Fruit fly (Drosophila melanogaster) whole organism, embryonic: Measurements from ENCODE around the gene Zwilch.

Experiments
- Ada2b ChIP-seq: fragments of 200-800 bp; sonication (Bioruptor generic); IDR thresholded peaks from 2 replicates; pipeline ENCODE4 v1.3.6; 2022; ENCODE audit warnings: missing biosample characterization, missing genetic modification characterization
- B-H2 ChIP-seq: fragments of 200-800 bp; sonication (Bioruptor generic); optimal IDR thresholded peaks from 2 replicates; lab custom pipeline; 2018; ENCODE audit warnings: missing biosample characterization, mild to moderate bottlenecking, missing genetic modification characterization
- CG1024 ChIP-seq: fragments of 200-800 bp; sonication (Bioruptor generic); IDR thresholded peaks from 2 replicates; pipeline ENCODE4 v1.3.6; 2022; ENCODE audit warnings: missing biosample characterization, missing genetic modification characterization
- CG10431 ChIP-seq: fragments of 200-800 bp; sonication (Bioruptor generic); optimal IDR thresholded peaks from 3 replicates; lab custom pipeline; 2018; ENCODE audit warnings: missing biosample characterization, mild to moderate bottlenecking, missing genetic modification characterization
- CG10959 ChIP-seq: fragments of 200-800 bp; sonication (Bioruptor generic); IDR thresholded peaks from 2 replicates; pipeline ENCODE4 v1.3.6; 2022; ENCODE audit warnings: missing biosample characterization, missing genetic modification characterization
- CG13287 ChIP-seq: fragments of 200-800 bp; sonication (Bioruptor generic); IDR thresholded peaks from 2 replicates; pipeline ENCODE4 v1.3.6; 2022; ENCODE audit warnings: missing biosample characterization, missing genetic modification characterization; ENCODE audit not compliant: partially characterized antibody
- CG1603 ChIP-seq: fragments of 200-800 bp; sonication (Bioruptor generic); optimal IDR thresholded peaks from 2 replicates; lab custom pipeline; 2019; ENCODE audit warnings: missing biosample characterization, mild to moderate bottlenecking, missing genetic modification characterization, moderate library complexity
- CG2129 ChIP-seq: fragments of 200-800 bp; sonication (Bioruptor generic); IDR thresholded peaks from 2 replicates; pipeline ENCODE4 v1.3.6; 2022; ENCODE audit warnings: missing biosample characterization, missing genetic modification characterization; ENCODE audit not compliant: partially characterized antibody
- CG2202 ChIP-seq: fragments of 200-800 bp; sonication (Bioruptor generic); optimal IDR thresholded peaks from 2 replicates; lab custom pipeline; 2018; ENCODE audit warnings: missing biosample characterization, mild to moderate bottlenecking, missing genetic modification characterization
- CG3726 ChIP-seq: fragments of 200-800 bp; sonication (Bioruptor generic); IDR thresholded peaks from 3 replicates; pipeline ENCODE4, ENCODE4 v1.3.6; 2022; ENCODE audit warnings: missing biosample characterization, missing genetic modification characterization
- CG4328 ChIP-seq: fragments of 200-800 bp; sonication (Bioruptor generic); optimal IDR thresholded peaks from 3 replicates; lab custom pipeline; 2017; ENCODE audit warnings: missing biosample characterization, missing genetic modification reagents, missing genetic modification characterization
- CG43689 ChIP-seq: fragments of 200-800 bp; sonication (Bioruptor generic); IDR thresholded peaks from 2 replicates; pipeline ENCODE4 v1.3.6; 2022; ENCODE audit warnings: missing biosample characterization, missing genetic modification characterization
- CG8359 ChIP-seq: fragments of 200-800 bp; sonication (Bioruptor generic); optimal IDR thresholded peaks from 2 replicates; lab custom pipeline; 2017; ENCODE audit warnings: missing biosample characterization, mild to moderate bottlenecking, missing genetic modification characterization, borderline replicate concordance
- CG9215 ChIP-seq: fragments of 200-800 bp; sonication (Bioruptor generic); IDR thresholded peaks from 2 replicates; pipeline ENCODE4 v1.3.6; 2022; ENCODE audit warnings: missing biosample characterization, missing genetic modification characterization
- E2f1 ChIP-seq: fragments of 200-800 bp; sonication (Bioruptor generic); IDR thresholded peaks from 2 replicates; pipeline ENCODE4 v1.3.6; 2022; ENCODE audit warnings: missing biosample characterization, missing genetic modification characterization
- Eip74EF ChIP-seq, 2 experiments: fragments of 200-800 bp in 1 of 2; fragments of >200 bp in 1 of 2; sonication (Bioruptor generic) in 1 of 2; optimal IDR thresholded peaks; 2 replicates each; lab custom pipeline; 2017 to 2019; ENCODE audit warnings: missing biosample characterization in 2 of 2, missing genetic modification characterization in 2 of 2, mild to moderate bottlenecking in 1 of 2, moderate library complexity in 1 of 2
- Elba2 ChIP-seq: fragments of 200-800 bp; sonication (Bioruptor generic); optimal IDR thresholded peaks from 3 replicates; lab custom pipeline; 2016; ENCODE audit warnings: missing biosample characterization, missing genetic modification characterization
- Fer2 ChIP-seq: fragments of 200-800 bp; sonication (Bioruptor generic); optimal IDR thresholded peaks from 2 replicates; lab custom pipeline; 2018; ENCODE audit warnings: missing biosample characterization, mild to moderate bottlenecking, missing genetic modification characterization, moderate library complexity
- Hmx ChIP-seq: fragments of 200-800 bp; sonication (Bioruptor generic); optimal IDR thresholded peaks from 2 replicates; lab custom pipeline; 2016; ENCODE audit warnings: missing biosample characterization, missing genetic modification characterization
- Hr3 ChIP-seq: fragments of 200-800 bp; sonication (Bioruptor generic); optimal IDR thresholded peaks from 3 replicates; lab custom pipeline; 2016; ENCODE audit warnings: missing biosample characterization, missing genetic modification characterization
- Lim3 ChIP-seq: fragments of 200-800 bp; sonication (Bioruptor generic); IDR thresholded peaks from 2 replicates; pipeline ENCODE4 v1.3.6; 2022; ENCODE audit warnings: missing biosample characterization, missing genetic modification characterization
- MBD-R2 ChIP-seq: fragments of 200-800 bp; sonication (Bioruptor generic); IDR thresholded peaks from 2 replicates; pipeline ENCODE4 v1.3.6; 2022; ENCODE audit warnings: missing biosample characterization, missing genetic modification characterization
- Mrtf ChIP-seq: fragments of 200-800 bp; sonication (Bioruptor generic); IDR thresholded peaks from 3 replicates; pipeline ENCODE4 v1.3.6; 2022; ENCODE audit warnings: missing biosample characterization, missing genetic modification characterization
- Nf-YC ChIP-seq: fragments of 200-800 bp; optimal IDR thresholded peaks from 3 replicates; lab custom pipeline; 2019; ENCODE audit warnings: missing biosample characterization, mild to moderate bottlenecking, missing genetic modification characterization, moderate library complexity
- NfI ChIP-seq: fragments of 200-800 bp; sonication (Bioruptor generic); optimal IDR thresholded peaks from 3 replicates; lab custom pipeline; 2018; ENCODE audit warnings: missing biosample characterization, mild to moderate bottlenecking, missing genetic modification characterization, moderate library complexity
- Ravus ChIP-seq: fragments of 200-800 bp; sonication (Bioruptor generic); IDR thresholded peaks from 2 replicates; pipeline ENCODE4 v1.3.6; 2022; ENCODE audit warnings: missing biosample characterization, missing genetic modification characterization
- Sox102F ChIP-seq: fragments of 200-800 bp; sonication (Bioruptor generic); optimal IDR thresholded peaks from 2 replicates; lab custom pipeline; 2018; ENCODE audit warnings: missing biosample characterization, mild to moderate bottlenecking, missing genetic modification characterization, moderate library complexity
- Sry-β ChIP-seq: fragments of 200-800 bp; sonication (Bioruptor generic); optimal IDR thresholded peaks from 2 replicates; lab custom pipeline; 2018; ENCODE audit warnings: missing biosample characterization, mild to moderate bottlenecking, missing genetic modification characterization, moderate library complexity
- Ssrp ChIP-seq: fragments of 200-800 bp; sonication (Bioruptor generic); optimal IDR thresholded peaks from 2 replicates; lab custom pipeline; 2018; ENCODE audit warnings: missing biosample characterization, mild to moderate bottlenecking, missing genetic modification characterization, moderate library complexity
- Stat92E ChIP-seq, 3 experiments: fragments of >200 bp in 2 of 3; fragments of 200-800 bp in 1 of 3; sonication (Bioruptor generic) in 1 of 3; optimal IDR thresholded peaks; 2 replicates each; lab custom pipeline; 2017 to 2019; ENCODE audit warnings: missing biosample characterization in 3 of 3, missing genetic modification characterization in 3 of 3, mild to moderate bottlenecking in 1 of 3, moderate library complexity in 1 of 3
- ash1 ChIP-seq: fragments of 200-800 bp; sonication (Bioruptor generic); optimal IDR thresholded peaks from 2 replicates; lab custom pipeline; 2018; ENCODE audit warnings: missing biosample characterization, mild to moderate bottlenecking, missing genetic modification characterization
- az2 ChIP-seq: fragments of 200-800 bp; sonication (Bioruptor generic); optimal IDR thresholded peaks from 3 replicates; lab custom pipeline; 2016; ENCODE audit warnings: missing biosample characterization, missing genetic modification characterization
- chinmo ChIP-seq: fragments of 200-800 bp; sonication (Bioruptor generic); IDR thresholded peaks from 4 replicates; pipeline ENCODE4 v1.3.6; 2022; ENCODE audit warnings: missing biosample characterization, missing genetic modification characterization; ENCODE audit not compliant: partially characterized antibody
- da ChIP-seq: fragments of 200-800 bp; sonication (Bioruptor generic); optimal IDR thresholded peaks from 2 replicates; lab custom pipeline; 2016; ENCODE audit warnings: missing biosample characterization, missing genetic modification characterization
- eve ChIP-seq, 2 experiments: fragments of >200 bp; optimal IDR thresholded peaks; 2 replicates each; lab custom pipeline; 2017; ENCODE audit warnings: missing biosample characterization in 2 of 2, missing genetic modification characterization in 2 of 2
- gem ChIP-seq: fragments of 200-800 bp; sonication (Bioruptor generic); optimal IDR thresholded peaks from 2 replicates; lab custom pipeline; 2019; ENCODE audit warnings: missing biosample characterization, mild to moderate bottlenecking, missing genetic modification characterization, moderate library complexity
- hth ChIP-seq: fragments of >200 bp; optimal IDR thresholded peaks from 2 replicates; lab custom pipeline; 2017; ENCODE audit warnings: inconsistent platforms
- mirr ChIP-seq: fragments of 200-800 bp; sonication (Bioruptor generic); optimal IDR thresholded peaks from 3 replicates; lab custom pipeline; 2018; ENCODE audit warnings: missing biosample characterization, mild to moderate bottlenecking, missing genetic modification characterization
- otp ChIP-seq: fragments of 200-800 bp; sonication (Bioruptor generic); IDR thresholded peaks from 3 replicates; pipeline ENCODE4, ENCODE4 v1.3.6; 2022; ENCODE audit warnings: missing biosample characterization, missing genetic modification characterization
- phol ChIP-seq: fragments of 200-800 bp; sonication (Bioruptor generic); optimal IDR thresholded peaks from 3 replicates; lab custom pipeline; 2018; ENCODE audit warnings: missing biosample characterization, mild to moderate bottlenecking, missing genetic modification characterization, moderate library complexity
- pros ChIP-seq: fragments of 200-800 bp; sonication (Bioruptor generic); optimal IDR thresholded peaks from 3 replicates; lab custom pipeline; 2019; ENCODE audit warnings: missing biosample characterization, mild to moderate bottlenecking, missing genetic modification characterization, moderate library complexity
- salm ChIP-seq: fragments of 200-800 bp; sonication (Bioruptor generic); optimal IDR thresholded peaks from 2 replicates; lab custom pipeline; 2018; ENCODE audit warnings: missing biosample characterization, mild to moderate bottlenecking, missing genetic modification characterization
- sens-2 ChIP-seq: fragments of 200-800 bp; sonication (Bioruptor generic); IDR thresholded peaks from 2 replicates; pipeline ENCODE4 v1.3.6; 2022; ENCODE audit warnings: missing biosample characterization, missing genetic modification characterization
- slou ChIP-seq: fragments of 200-800 bp; sonication (Bioruptor generic); optimal IDR thresholded peaks from 3 replicates; lab custom pipeline; 2016; ENCODE audit warnings: missing biosample characterization, missing genetic modification characterization
- tin ChIP-seq: fragments of 200-800 bp; sonication (Bioruptor generic); optimal IDR thresholded peaks from 3 replicates; lab custom pipeline; 2016; ENCODE audit warnings: missing biosample characterization, missing genetic modification characterization
- tna ChIP-seq: fragments of 200-800 bp; sonication (Bioruptor generic); IDR thresholded peaks from 2 replicates; pipeline ENCODE4 v1.3.6; 2022; ENCODE audit warnings: missing biosample characterization, missing genetic modification characterization; ENCODE audit not compliant: partially characterized antibody
- trem ChIP-seq: fragments of 200-800 bp; optimal IDR thresholded peaks from 3 replicates; lab custom pipeline; 2019; ENCODE audit warnings: missing biosample characterization, mild to moderate bottlenecking, missing genetic modification characterization, moderate library complexity
- wdn ChIP-seq: fragments of 200-800 bp; sonication (Bioruptor generic); IDR thresholded peaks from 2 replicates; pipeline ENCODE4 v1.3.6; 2022; ENCODE audit warnings: missing biosample characterization, missing genetic modification characterization

Zwilch gene

dm6 chr3R:31252093-31252962 is 39.2 kb upstream of the Zwilch start, which contains the start of the genes qless and mRpL32 (continued):
- TF ChIP-seq CG13287 (peak; percentile 93), mirr (GFP tag; lab: Kevin White, UChicago) (peak; percentile 14), NfI (peak; percentile 35), wdn (GFP tag; lab: Robert Waterston, UW) (no peak), pros (GFP tag; lab: Kevin White, UChicago) (no peak), Hmx (GFP tag; lab: Kevin White, UChicago) (no peak), tna (no peak), da (GFP tag; lab: Kevin White, UChicago) (peak; percentile 11), phol (peak; percentile 74), CG2202 (no peak), Fer2 (peak; percentile 45), Mrtf (GFP tag; lab: Robert Waterston, UW) (peak; percentile 53; the same call in 1 of the 3 replicates), Hr3 (GFP tag; lab: Kevin White, UChicago) (no peak), Lim3 (no peak), CG3726 (peak; percentile 71; the same call in 1 of the 3 replicates), CG10959 (GFP tag; lab: Robert Waterston, UW) (peak; percentile 51), CG2129 (GFP tag; lab: Robert Waterston, UW) (peak; percentile 61; the same call in 1 of the 2 replicates), ash1 (GFP tag; lab: Kevin White, UChicago) (no peak), B-H2 (GFP tag; lab: Kevin White, UChicago) (peak; percentile 30), CG9215 (GFP tag; lab: Robert Waterston, UW) (peak; percentile 74), salm (no peak), E2f1 (peak; percentile 86), CG43689 (GFP tag; lab: Robert Waterston, UW) (peak; percentile 13; the same call in 1 of the 2 replicates), az2 (GFP tag; lab: Kevin White, UChicago) (peak; percentile 34), Sry-β (peak; percentile 21), CG10431 (GFP tag; lab: Kevin White, UChicago) (no peak), gem (peak; percentile 72), Ada2b (peak; percentile 75), Elba2 (no peak), CG4328 (GFP tag; lab: Kevin White, UChicago) (no peak), chinmo (GFP tag; lab: Robert Waterston, UW) (peak; percentile 52; the same call in 1 of the 4 replicates), Stat92E (GFP tag; optimal IDR thresholded peaks at IDR 0.05; lab: Kevin White, UChicago) (no peak), Nf-YC (tag; lab: Kevin White, UChicago) (no peak), MBD-R2 (peak; percentile 80; the same call in 1 of the 2 replicates), otp (no peak), Ssrp (tag; lab: Kevin White, UChicago) (no peak), eve (GFP tag; optimal IDR thresholded peaks at IDR 0.05; lab: Kevin White, UChicago) (no peak), tin (GFP tag; lab: Kevin White, UChicago) (peak; percentile 82), hth (no peak), CG8359 (GFP tag; lab: Kevin White, UChicago) (peak; percentile 35), sens-2 (GFP tag; lab: Robert Waterston, UW) (no peak), slou (GFP tag; lab: Kevin White, UChicago) (peak; percentile 11), CG1024 (GFP tag; lab: Robert Waterston, UW) (peak; percentile 68), trem (tag; lab: Kevin White, UChicago) (peak; percentile 52), Ravus (GFP tag; lab: Robert Waterston, UW) (no peak; the same call in 1 of the 2 replicates), CG1603 (peak; percentile 57), Eip74EF (GFP tag; optimal IDR thresholded peaks at IDR 0.05; lab: Kevin White, UChicago) (no peak), Sox102F (GFP tag; lab: Kevin White, UChicago) (peak; percentile 36)
